Worm (Caenorhabditis elegans): ENCODE measurements around the gene laf-1.

laf-1 gene

DNA sequence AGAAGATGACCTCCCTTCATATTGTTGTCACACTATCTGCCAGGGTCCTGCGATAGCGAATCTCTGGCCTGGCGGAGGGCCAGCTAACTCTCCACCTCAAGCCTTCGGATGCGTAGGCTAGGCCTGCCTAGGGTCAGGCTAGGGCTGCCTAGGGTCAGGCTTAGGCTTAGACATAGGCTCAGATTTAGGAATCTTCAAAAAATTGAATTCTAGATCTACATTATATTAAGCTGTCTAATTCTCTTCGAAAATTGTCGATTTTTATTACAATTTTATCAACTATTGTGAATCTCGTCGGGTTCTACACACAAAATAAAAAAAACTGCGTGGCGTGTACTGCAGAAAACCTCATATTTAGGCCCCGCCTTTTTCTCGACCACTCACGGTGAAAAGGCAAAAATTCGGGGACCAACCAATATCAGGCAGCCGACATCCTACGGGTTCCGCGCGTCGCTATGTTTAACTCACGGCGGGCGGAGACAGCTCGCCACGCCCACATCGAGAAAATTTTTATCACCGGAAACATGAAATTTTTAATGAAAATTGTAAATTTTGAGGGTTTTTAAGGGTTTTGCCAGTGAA, 16.7 kb upstream of the laf-1 start:
- TF ChIP-seq gmeb-1 (tag; optimal IDR thresholded peaks at IDR 0.05): no peak
- no peak for TF ChIP-seq fos-1 (tag; optimal IDR thresholded peaks at IDR 0.05)
- no peak for TF ChIP-seq nhr-10 (tag; optimal IDR thresholded peaks at IDR 0.05)
- no peak for TF ChIP-seq mdl-1 (tag; optimal IDR thresholded peaks at IDR 0.05)

DNA sequence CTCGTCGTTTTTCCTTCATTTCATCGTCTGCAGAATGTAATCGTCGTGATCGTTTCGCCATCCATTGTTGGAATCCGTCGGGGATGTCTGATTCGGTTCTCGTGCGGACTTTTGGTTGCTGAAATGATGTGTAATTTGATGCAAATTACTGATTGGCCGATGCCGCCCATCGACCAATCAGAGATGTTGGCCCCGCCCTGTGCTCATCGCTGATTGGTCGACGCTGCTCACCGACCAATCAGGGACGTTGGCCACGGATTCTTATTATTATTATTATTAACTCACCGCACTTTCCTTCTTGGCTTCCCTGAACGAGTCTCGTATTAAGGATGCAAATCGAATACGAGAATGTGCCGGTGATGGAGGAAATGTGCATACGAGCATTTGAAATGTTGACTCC, 15.2 kb upstream of the laf-1 start:
- TF ChIP-seq alr-1 (tag; optimal IDR thresholded peaks at IDR 0.05) (no peak), mab-5 (tag; optimal IDR thresholded peaks at IDR 0.05) (no peak), nhr-21 (tag; optimal IDR thresholded peaks at IDR 0.05) (no peak), peb-1 (tag; optimal IDR thresholded peaks at IDR 0.05) (no peak), ceh-16 (tag; optimal IDR thresholded peaks at IDR 0.05) (no peak), mdl-1 (tag; optimal IDR thresholded peaks at IDR 0.05) (no peak), ama-1 (optimal IDR thresholded peaks at IDR 0.05) (no peak), nhr-77 (tag; optimal IDR thresholded peaks at IDR 0.05) (no peak), elt-1 (tag; optimal IDR thresholded peaks at IDR 0.05) (no peak), lin-11 (tag; optimal IDR thresholded peaks at IDR 0.05) (no peak), lin-13 (GFP tag; optimal IDR thresholded peaks at IDR 0.05) (no peak), nhr-23 (tag; optimal IDR thresholded peaks at IDR 0.05) (no peak), F13H6.1 (tag; optimal IDR thresholded peaks at IDR 0.05) (no peak)

DNA sequence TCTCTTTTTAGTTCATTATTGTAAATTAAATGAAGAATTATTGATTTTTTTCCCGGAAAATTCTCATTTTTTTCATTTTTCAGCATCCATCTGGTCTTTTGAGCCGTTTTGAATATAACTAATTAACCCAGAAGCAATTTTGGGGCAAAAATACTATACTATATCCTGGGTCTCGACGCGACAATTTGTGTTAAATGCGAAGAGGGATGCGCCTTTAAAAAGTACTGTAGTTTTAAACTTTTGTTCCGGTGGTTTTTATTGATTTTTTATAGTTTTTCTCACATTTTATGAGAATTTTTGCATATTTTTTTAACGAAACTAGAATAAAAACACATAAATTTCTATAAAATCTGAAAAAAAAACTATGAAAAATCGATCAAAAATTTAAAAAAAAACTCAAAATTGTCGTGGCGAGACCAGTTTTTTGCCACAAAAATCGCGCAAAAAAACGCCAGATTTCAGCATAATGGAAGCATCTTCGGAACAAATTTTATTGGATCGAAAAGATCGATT, 9.2 kb upstream of the laf-1 start, which contains the start of gene tbcc-1:
Gene tbcc-1, plus strand, starts transcription at position 463 of the 513 bp plus-strand sequence.
- TF ChIP-seq C34F6.9 (tag; optimal IDR thresholded peaks at IDR 0.05): no peak
- TF ChIP-seq nhr-129 (tag; optimal IDR thresholded peaks at IDR 0.05): no peak
- no peak for TF ChIP-seq lsy-2 (tag; optimal IDR thresholded peaks at IDR 0.05)
- no peak for TF ChIP-seq ama-1 (optimal IDR thresholded peaks at IDR 0.05)
- no peak for TF ChIP-seq lin-13 (GFP tag; optimal IDR thresholded peaks at IDR 0.05)
- TF ChIP-seq fos-1 (tag; optimal IDR thresholded peaks at IDR 0.05): no peak
- no peak for TF ChIP-seq nhr-25 (tag; optimal IDR thresholded peaks at IDR 0.05)
- no peak for TF ChIP-seq F13H6.1 (tag; optimal IDR thresholded peaks at IDR 0.05)
- TF ChIP-seq dmd-4 (tag; optimal IDR thresholded peaks at IDR 0.05): no peak

DNA sequence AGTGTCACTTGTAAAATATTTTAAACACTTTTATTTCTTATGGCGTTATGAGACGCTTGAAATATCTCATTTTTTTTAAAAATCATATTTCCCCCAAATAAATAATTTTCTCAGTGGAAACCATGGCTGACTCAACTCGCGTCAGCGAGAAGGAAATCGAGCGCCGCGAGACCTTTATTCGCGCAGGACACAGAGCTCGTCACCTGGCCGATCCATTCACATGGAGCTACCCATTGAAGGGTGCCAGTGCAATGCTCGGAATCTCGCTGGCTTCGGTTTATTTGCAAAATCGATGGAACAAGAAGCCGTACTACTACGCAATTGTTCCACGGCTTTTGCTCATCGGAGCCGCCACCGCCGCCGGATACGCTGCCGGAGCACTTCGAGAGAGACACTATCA, 7.9 kb upstream of the laf-1 start, which contains the start of gene nduc-2:
Gene nduc-2, plus strand, starts transcription at position 113 of the 400 bp plus-strand sequence.
- no peak for TF ChIP-seq ztf-1 (GFP tag; conservative IDR thresholded peaks at IDR 0.05)
- no peak for TF ChIP-seq fos-1 (tag; optimal IDR thresholded peaks at IDR 0.05)
- TF ChIP-seq blmp-1 (tag; optimal IDR thresholded peaks at IDR 0.05; ENCODE audit: insufficient read depth): no peak
- peak in 1 of 2 experiments; percentile 13 for TF ChIP-seq lsy-2 (tag; optimal IDR thresholded peaks at IDR 0.05)
- peak; percentile 29 for TF ChIP-seq sma-3 (GFP tag; optimal IDR thresholded peaks at IDR 0.05)
- no peak for TF ChIP-seq nhr-25 (tag; optimal IDR thresholded peaks at IDR 0.05)
- no peak for TF ChIP-seq nhr-21 (tag; optimal IDR thresholded peaks at IDR 0.05)
- no peak for TF ChIP-seq nhr-11 (tag; optimal IDR thresholded peaks at IDR 0.05)
- no peak for TF ChIP-seq ztf-4 (tag; optimal IDR thresholded peaks at IDR 0.05)
- TF ChIP-seq F13H6.1 (tag; optimal IDR thresholded peaks at IDR 0.05): no peak
- no peak for TF ChIP-seq crh-2 (tag; optimal IDR thresholded peaks at IDR 0.05)
- TF ChIP-seq zag-1 (tag; optimal IDR thresholded peaks at IDR 0.05): no peak
- TF ChIP-seq nhr-129 (tag; optimal IDR thresholded peaks at IDR 0.05): no peak

DNA sequence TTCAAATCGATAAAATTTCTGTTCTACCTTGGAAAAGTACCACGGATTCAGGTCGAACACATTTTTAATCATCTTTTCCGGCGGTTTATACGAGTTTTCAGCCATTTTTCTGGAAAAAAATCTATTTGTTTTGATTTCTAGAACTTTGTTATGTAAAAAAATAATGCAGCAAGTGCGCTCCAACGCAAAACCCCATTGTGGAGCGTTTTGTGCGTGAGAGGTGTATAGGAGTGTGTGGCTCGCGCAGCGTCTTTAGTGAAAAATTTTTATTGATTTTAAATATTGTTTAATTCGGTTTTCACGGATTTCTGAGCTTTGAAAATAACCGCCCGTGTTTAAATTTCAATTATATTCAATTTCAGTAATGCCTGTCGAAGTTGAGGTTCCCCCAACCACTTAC, 7.0 kb upstream of the laf-1 start, which contains the start of gene Y71H2AM.20:
Gene Y71H2AM.20, minus strand, starts transcription at position 109 of the 400 bp plus-strand sequence.
- TF ChIP-seq mdl-1 (tag; optimal IDR thresholded peaks at IDR 0.05) (peak in 1 of 2 experiments; percentile 75), dmd-4 (tag; optimal IDR thresholded peaks at IDR 0.05) (no peak), F13H6.1 (tag; optimal IDR thresholded peaks at IDR 0.05) (peak; percentile 93), nhr-77 (tag; optimal IDR thresholded peaks at IDR 0.05) (peak; percentile 85), mab-5 (tag; optimal IDR thresholded peaks at IDR 0.05) (peak; percentile 88), ZK546.5 (tag; optimal IDR thresholded peaks at IDR 0.05) (peak; percentile 60), nhr-21 (tag; optimal IDR thresholded peaks at IDR 0.05) (peak; percentile 93), ztf-4 (tag; optimal IDR thresholded peaks at IDR 0.05) (peak; percentile 96), nhr-23 (tag; optimal IDR thresholded peaks at IDR 0.05) (no peak), R02D3.7 (tag; optimal IDR thresholded peaks at IDR 0.05) (peak; percentile 45), snpc-4 (tag; optimal IDR thresholded peaks at IDR 0.05) (peak; percentile 77), nhr-12 (tag; optimal IDR thresholded peaks at IDR 0.05) (peak; percentile 49), fos-1 (tag; optimal IDR thresholded peaks at IDR 0.05) (peak; percentile 98), ztf-1 (GFP tag; conservative IDR thresholded peaks at IDR 0.05) (no peak), crh-2 (tag; optimal IDR thresholded peaks at IDR 0.05) (peak; percentile 99), ceh-16 (tag; optimal IDR thresholded peaks at IDR 0.05) (peak; percentile 44), ceh-82 (tag; optimal IDR thresholded peaks at IDR 0.05) (peak; percentile 84), sma-9 (GFP tag; optimal IDR thresholded peaks at IDR 0.05) (peak; percentile 92), sma-9 (tag; optimal IDR thresholded peaks at IDR 0.05) (no peak), zag-1 (tag; optimal IDR thresholded peaks at IDR 0.05) (peak; percentile 96), peb-1 (tag; optimal IDR thresholded peaks at IDR 0.05) (no peak), sma-3 (GFP tag; optimal IDR thresholded peaks at IDR 0.05) (peak; percentile 96), sem-4 (tag; optimal IDR thresholded peaks at IDR 0.05) (peak; percentile 97), unc-62 (GFP tag; optimal IDR thresholded peaks at IDR 0.05) (no peak), nhr-237 (tag; optimal IDR thresholded peaks at IDR 0.05) (peak; percentile 49), lsy-2 (tag; optimal IDR thresholded peaks at IDR 0.05) (peak; percentile 92 to 98), ama-1 (optimal IDR thresholded peaks at IDR 0.05) (peak; percentile 71), mbf-1 (tag; optimal IDR thresholded peaks at IDR 0.05) (no peak), nhr-6 (tag; optimal IDR thresholded peaks at IDR 0.05) (peak; percentile 94), C34F6.9 (tag; optimal IDR thresholded peaks at IDR 0.05) (peak; percentile 99), egl-27 (tag; optimal IDR thresholded peaks at IDR 0.05) (peak; percentile 78), gmeb-1 (tag; optimal IDR thresholded peaks at IDR 0.05) (peak; percentile 89), nhr-11 (tag; optimal IDR thresholded peaks at IDR 0.05) (no peak)
